Worm (Caenorhabditis elegans) whole organism, dauer: ENCODE measurements around the gene sprr-3.

ENCODE experiments used
- unc-62 ChIP-seq: sonication (generic microtip); optimal IDR thresholded peaks from 2 replicates; lab custom pipeline; 2017; ENCODE audit warnings: missing biosample characterization, missing genetic modification reagents, missing genetic modification characterization

sprr-3 gene

DNA sequence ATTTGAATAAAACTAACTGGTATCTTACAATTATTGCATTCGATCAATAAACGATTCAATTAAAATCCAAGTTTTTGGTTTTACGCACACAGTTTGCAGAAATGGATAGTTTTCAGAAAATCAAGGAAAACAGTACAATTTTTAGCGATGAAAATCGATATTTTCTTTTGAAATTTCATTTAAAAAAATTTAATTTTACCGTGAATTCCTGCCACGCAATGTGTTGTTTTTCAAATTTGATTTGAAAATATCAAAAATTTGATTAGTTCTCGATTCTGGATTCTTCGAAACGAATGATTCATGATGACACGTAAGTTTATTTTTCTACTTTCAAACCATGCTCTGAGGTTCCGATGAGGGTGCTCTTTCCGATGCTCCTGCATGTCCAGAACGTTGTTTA is 20.0 kb downstream of the sprr-3 start, which contains the start of gene Y69A2AR.50:
Gene Y69A2AR.50, plus strand, starts transcription at position 301 of the 400 bp plus-strand sequence.
- TF ChIP-seq unc-62: no peak

ce11 chrIV:2563969-2564368 is 21.9 kb downstream of the sprr-3 start, which contains the start of gene Y69A2AR.24:
Gene Y69A2AR.24 (minus strand): TSS chrIV:2564069.
- no peak for TF ChIP-seq unc-62

DNA sequence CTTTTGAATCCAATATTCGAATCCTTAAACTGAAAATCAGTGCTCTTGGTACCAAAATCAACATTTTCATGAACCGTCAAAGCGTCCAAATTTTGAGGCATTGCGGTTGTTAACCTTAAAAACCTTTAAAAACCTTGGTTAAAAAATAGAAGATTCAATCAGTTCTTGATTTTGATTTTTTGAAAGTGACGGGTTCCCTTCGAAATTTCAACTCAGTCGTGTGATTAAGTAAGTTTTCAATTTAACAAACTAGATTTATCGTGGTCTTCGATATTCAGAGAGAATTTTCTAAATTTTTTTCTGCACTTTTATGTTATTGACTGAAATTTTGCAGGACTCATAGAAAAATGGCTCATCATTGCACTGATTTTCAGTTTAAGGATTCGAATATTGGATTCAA is 26.2 kb downstream of the sprr-3 start, which contains the start of the genes Y69A2AR.25 and Y69A2AR.12:
Gene Y69A2AR.25, minus strand, starts transcription at position 101 of the 400 bp plus-strand sequence.
Gene Y69A2AR.12, plus strand, starts transcription at position 348 of the 400 bp plus-strand sequence.
- no peak for TF ChIP-seq unc-62

DNA sequence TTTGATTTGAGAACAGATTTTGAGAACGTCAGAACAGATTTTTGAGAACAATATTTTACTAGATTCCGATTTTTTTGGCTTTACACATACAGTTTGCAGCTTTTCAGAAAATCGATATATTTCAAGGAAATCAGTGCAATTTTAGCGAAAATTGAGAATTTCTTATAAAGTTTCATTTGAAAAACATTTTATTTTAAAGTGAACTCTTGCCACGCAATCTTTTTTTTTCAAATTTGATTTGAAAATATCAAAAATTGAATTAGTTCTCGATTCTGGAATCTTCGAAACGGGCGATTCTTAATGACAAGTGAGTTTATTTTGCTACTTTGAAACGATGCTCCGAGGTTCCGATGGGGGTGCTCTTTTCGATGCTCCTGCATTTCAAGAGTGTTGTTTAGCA is 30.0 kb downstream of the sprr-3 start, which contains the start of gene Y69A2AR.51:
Gene Y69A2AR.51, plus strand, starts transcription at position 301 of the 400 bp plus-strand sequence.
- no peak for TF ChIP-seq unc-62

DNA sequence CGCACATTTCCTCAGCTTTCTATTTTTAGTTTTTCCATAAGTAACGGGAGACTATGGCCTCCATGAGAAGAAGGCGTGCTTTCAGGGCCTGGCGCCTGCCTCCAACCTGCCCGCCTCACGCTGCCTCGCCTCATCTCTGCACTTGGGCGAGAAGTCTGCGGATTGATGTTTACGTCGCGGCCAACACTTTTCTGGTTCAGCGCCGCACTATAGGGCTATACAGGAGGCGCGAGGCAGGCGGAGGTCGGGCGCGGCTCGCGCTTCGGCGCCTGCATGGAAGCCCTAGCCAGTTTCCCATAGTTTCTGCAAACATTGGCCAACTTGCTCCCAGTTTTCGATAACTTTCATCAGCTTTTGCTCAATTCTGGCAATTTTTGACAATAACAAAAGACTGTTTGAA is 31.0 kb downstream of the sprr-3 start:
- no peak for TF ChIP-seq unc-62

ce11 chrIV:2581483-2581882 is 39.4 kb downstream of the sprr-3 start, which contains the start of gene nhr-242:
Gene nhr-242 (minus strand): TSS chrIV:2581583.
- TF ChIP-seq unc-62: no peak

ce11 chrIV:2597417-2597816 is 55.3 kb downstream of the sprr-3 start, which contains the start of gene Y69A2AR.47:
Gene Y69A2AR.47 (plus strand): TSS chrIV:2597717.
- TF ChIP-seq unc-62: no peak
